Worm (Caenorhabditis elegans): ENCODE results near the gene mig-38.

The mig-38 gene

DNA sequence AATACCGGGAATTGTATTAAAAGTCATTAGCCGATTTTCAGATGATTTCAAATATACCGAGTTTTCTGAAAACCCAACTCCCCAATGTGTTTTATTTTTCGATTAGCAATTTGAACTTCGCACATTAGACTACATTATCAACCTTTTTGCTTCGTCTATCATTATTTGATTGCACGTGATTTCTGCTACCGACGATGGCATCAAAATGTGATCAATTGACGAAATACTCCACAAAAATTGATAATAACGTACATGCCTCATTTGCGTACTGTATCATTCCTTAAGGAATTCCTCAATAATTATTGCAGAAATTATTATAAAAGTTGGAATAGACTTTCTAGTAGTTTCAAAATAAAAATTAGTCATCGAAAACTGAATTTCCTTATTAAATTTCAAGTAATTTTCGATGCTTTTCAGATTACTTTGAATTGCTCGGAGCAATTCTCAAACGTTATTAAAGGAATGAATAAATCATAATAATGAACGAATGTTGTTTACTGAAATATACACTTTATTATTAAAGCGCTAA is 29.8 kb downstream of the mig-38 start:
- TF ChIP-seq unc-62 (GFP tag; optimal IDR thresholded peaks at IDR 0.05): no peak

DNA sequence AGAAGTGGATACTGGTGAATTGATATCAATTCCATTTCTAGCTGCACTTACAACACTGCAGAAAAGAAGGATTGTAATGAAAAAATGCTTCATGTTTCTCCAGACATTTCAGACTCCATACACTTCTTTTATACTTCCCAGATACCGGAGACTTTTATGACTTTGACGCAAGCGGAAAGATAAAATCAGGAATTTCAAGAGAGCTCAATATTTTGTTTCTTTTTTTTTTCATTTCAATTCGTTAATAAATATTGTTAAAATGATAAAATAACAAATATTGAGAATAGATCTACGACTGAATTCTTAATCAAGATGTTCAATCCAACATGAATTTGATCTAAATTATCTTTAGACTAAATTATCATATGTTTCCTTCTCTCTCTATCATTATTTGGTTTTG is 31.4 kb downstream of the mig-38 start, which contains the start of gene lys-5:
lys-5 (minus strand) TSS at position 101 of the 400 bp plus-strand sequence.
- no peak for TF ChIP-seq unc-62 (GFP tag; optimal IDR thresholded peaks at IDR 0.05)

DNA sequence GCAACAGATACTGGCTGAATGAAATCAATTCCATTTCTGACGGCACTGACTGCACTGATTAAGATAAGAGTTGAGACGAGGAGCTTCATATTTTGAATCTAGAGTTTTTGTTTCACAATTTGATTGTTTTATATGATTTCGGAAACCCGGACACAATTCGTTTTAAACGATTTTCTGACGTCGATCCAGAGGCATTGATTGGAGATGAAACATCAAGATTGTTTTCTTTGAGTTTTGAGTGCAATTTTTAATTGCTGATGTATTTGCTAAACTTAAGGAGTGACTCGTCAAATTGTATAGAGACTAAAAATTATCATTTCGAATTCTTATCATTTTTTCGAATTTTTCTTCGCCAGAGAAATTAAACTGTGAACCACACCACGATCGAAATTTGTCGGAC is 33.8 kb downstream of the mig-38 start, which contains the start of gene lys-6:
lys-6 (minus strand) TSS at position 101 of the 400 bp plus-strand sequence.
- TF ChIP-seq unc-62 (GFP tag; optimal IDR thresholded peaks at IDR 0.05): no peak

DNA sequence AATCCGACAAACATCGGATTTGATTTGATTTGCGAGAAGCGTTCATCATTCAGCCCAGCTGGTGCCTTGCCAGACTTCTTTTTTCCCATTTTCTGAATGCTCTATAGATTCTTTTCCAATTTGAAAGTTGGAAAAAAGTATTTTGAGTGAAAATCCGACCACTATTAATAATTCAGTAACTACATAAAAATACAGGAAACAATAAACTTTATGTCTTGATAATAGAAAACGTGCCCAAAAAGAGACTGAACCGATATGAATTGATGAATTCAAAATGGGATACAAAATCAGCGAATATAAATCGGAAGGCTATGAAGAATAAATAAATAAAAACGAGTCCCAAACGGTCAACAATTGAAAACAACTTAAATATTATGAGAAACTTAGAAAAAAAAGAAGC is 37.7 kb downstream of the mig-38 start, which contains the start of gene F58B3.4:
F58B3.4 (minus strand) TSS at position 101 of the 400 bp plus-strand sequence.
- no peak for TF ChIP-seq unc-62 (GFP tag; optimal IDR thresholded peaks at IDR 0.05)

DNA sequence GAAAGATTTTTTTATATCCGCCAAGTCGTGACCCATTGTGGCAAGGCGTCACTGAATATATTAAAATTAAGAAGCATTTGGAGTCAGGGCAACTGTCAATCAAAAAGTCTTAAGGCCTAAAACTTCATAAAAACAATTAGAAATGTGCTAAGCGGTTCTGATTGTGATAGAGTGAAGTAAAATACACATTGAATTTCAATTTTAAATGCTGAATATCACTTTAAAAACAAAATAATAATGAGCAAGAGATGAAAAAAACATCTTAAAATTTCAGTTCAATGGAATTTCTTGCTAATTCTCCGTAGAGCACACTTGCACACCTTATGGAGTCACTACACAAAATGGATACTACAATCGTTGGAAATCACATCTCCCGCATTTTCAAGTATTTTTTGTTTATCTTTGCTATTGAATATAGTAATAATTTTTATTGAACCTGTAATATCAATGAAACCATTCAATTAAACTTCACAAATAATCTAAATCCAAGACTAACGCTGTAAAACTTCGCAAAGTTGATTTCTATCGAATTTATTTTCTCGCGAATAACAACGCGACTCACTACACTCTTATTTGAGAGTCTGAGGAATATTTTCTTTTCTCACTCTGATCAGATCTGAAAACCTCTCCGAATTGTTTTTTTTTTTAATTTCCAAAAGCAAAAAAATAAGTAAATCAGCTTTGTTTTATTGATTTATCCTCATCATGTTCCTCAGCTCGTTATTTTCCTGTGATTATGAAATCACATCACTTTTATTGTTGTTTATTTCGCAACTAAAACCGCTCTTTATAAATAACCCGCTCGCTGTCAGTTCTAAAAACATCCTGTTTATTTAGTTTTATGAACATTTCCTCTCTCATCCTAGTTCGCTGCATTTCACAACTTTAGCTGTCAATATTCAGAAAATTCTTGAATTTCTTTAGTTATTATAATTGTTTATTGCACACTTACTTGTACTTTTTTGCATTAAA is 41.7 kb downstream of the mig-38 start, which contains the start of gene mars-1:
mars-1 (minus strand) TSS at position 51 of the 972 bp plus-strand sequence.
- TF ChIP-seq unc-62 (GFP tag; optimal IDR thresholded peaks at IDR 0.05): no peak

DNA sequence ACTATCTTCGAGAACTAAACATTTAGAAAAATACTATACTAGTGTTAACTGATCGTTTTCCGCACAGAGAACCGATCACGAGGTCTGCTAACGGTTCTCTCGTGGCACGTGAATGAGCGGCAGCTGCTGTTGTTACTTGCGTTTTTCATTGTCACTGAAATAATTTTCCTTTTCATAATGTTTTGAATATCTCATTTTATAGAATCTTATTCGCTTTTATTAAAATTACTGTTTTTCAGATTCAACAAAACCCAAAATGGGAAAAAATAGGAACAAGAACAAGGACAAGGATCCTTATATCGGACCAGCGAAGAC is 42.3 kb downstream of the mig-38 start, which contains the start of gene F58B3.6:
F58B3.6 (plus strand) TSS at position 240 of the 315 bp plus-strand sequence.
- no peak for TF ChIP-seq unc-62 (GFP tag; optimal IDR thresholded peaks at IDR 0.05)

DNA sequence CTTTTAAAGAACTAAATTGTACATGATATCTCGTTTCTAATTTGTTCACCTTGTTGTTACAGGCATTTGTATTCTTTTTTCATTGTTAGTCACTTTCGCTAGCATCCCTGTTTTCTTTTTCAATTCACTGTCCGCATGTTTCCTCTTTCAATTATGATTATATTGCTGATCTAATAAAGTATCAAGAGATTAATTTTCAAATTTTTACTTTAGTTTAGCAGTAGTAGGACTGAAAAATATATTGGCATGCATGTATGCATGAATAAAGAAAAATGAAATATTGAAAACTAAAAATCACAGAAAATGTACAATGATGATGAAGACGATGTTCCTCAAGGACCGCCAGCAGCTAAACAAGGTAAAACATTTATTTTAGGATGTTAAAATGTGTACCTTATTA is 44.0 kb downstream of the mig-38 start, which contains the start of gene rbm-17:
rbm-17 (plus strand) TSS at position 301 of the 400 bp plus-strand sequence.
- no peak for TF ChIP-seq unc-62 (GFP tag; optimal IDR thresholded peaks at IDR 0.05)

DNA sequence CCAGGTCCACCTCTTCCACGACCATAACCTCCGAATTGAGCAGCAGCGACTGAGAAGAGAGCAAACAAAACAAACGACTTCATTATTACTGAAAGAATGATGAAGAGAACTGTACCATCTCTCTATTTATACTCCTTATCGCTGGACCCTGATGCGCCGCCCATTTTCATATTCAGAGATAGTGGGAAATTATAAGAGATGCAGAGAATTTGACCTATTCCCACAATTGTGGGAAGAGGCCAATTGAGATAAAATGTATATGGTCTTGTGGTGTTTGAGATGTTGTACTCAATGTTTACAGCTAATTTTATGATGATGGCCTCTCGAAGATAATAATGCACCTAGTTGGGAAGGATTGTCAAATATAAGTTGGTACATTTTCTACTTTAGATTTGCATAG is 46.9 kb downstream of the mig-38 start, which contains the start of gene ttr-50:
ttr-50 (minus strand) TSS at position 101 of the 400 bp plus-strand sequence.
- no peak for TF ChIP-seq unc-62 (GFP tag; optimal IDR thresholded peaks at IDR 0.05)

DNA sequence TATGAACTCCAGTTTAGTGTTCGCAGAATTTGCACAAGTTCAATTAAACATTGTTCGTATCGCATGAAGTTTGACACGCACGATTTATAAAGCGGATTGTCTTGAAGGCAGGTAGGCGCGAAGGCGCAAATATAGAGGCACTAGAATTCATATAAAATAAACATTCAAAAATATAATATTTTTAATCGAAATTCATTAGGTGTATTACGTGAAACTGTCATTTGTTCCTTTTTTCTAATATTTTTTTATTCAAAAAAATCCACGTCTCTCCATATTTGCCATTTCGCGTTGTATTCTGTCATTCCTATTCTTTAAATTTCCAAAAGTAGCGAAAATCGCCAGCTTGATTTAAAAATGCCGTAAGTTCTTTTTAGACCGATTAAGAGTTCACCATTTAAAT is 47.8 kb downstream of the mig-38 start, which contains the start of gene ZK809.1:
ZK809.1 (plus strand) TSS at position 301 of the 400 bp plus-strand sequence.
- TF ChIP-seq unc-62 (GFP tag; optimal IDR thresholded peaks at IDR 0.05): no peak

DNA sequence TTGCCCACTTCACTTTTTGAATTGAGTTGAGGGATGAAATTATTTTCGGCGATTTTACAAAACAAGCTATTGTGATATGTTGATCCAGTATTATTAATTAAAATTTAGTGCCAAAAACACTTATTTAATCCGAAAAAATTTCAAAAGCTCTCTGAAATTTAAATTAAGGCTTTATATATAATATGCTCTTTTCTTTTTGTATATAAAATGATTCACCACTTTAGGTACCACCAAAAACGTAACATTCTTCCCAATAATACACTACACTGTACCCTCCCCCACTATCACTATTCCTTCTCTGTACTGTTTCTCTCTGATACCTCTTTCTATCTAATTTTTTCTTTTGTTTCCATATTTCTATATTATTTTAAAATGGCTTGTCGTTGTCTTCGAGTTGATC is 49.8 kb downstream of the mig-38 start, which contains the start of gene prx-2:
prx-2 (plus strand) TSS at position 301 of the 400 bp plus-strand sequence.
- TF ChIP-seq unc-62 (GFP tag; optimal IDR thresholded peaks at IDR 0.05): no peak

DNA sequence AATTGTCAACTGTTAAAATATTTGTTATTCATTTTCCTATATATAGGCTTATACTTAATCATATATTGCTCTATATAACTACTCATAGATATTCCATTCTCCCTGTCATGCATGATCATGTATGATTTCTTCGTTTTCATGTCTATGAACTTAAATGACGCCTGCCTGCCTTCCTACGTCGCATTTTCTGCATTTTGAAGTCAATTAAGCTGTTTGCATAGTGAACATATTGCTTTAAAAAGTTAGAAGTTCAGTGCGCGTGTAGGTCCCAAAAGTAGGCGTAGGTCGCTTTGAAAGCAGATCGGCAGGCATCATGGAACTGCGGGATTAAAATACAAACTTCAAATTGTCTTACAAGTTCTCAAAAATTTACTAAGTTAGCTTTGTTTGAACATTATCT is 50.7 kb downstream of the mig-38 start:
- no peak for TF ChIP-seq unc-62 (GFP tag; optimal IDR thresholded peaks at IDR 0.05)

DNA sequence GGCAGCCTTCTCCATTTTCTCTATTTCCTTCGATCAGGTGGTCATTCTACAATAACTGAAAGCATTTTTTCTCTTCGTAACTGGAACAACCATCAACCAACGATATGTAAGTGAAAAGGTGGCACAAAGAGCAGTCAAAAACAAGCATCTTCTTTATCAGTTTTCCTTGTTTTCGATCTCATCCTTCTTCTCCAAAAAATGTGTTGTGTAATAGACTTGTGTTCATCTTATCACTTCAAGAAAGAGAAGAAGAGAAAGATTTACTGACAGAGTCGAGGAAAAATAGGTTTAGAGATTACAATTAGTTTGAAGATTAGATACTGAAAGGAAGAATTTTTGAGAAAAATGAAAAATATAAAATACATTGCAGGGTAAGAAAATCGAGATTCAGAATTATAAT is 51.3 kb downstream of the mig-38 start:
- TF ChIP-seq unc-62 (GFP tag; optimal IDR thresholded peaks at IDR 0.05): no peak

DNA sequence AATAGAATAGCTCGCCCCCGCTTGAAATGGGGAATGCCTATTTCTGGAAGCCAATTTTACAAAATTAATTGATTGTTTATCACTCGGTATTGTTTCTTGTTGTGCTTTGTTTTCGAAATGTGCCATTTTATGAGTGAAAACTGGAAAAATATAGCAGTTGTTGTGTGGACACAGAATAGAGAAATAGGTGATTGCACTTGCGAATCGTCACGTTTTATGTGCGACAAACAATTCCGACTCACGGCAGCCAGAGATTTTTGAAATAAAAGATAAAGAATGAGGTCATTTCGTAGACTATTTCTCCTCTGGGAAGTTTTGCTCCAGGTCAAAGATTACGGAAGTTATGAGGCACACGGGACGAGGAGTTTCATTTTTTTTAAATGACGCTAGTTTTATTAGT is 52.9 kb downstream of the mig-38 start:
- no peak for TF ChIP-seq unc-62 (GFP tag; optimal IDR thresholded peaks at IDR 0.05)

DNA sequence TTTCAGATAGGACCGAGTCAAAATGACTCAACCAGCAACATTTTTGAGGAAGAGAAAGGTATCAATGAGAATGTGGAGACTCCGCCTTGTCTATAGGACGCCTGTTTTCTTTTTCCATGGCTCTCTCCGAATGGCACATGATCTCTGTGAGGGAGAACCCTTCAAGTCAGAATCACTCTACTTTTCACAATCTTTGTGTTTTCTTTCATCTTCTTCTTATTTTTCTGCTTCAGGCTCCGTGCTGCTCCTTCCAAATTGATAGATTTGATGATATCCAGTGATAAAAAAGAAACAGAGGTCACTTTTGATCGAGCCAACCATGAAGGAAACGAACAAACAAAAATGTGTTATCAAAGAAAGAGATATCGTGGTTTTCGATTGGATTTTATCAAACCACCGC is 55.0 kb downstream of the mig-38 start, which contains the start of gene ZK809.8:
ZK809.8 (minus strand) TSS at position 34 of the 400 bp plus-strand sequence.
- TF ChIP-seq unc-62 (GFP tag; optimal IDR thresholded peaks at IDR 0.05): no peak

DNA sequence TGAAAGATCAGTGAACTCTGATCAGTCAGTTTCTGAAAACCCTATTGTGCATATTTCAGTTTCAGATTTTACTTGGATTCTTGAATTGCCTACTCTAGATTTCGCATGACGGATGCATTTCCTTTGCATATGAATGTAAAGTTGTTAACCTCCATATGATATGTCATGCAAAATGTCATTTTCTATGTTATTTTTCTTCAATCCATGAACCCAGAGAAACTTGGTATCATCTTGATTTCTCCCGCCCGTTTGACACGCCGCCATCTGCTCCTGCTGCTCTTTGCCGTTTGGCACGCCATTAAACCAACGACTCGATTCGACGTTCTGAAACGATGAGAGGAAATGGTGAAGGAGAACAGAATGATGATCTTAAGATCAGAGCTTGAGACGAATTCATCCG is 56.3 kb downstream of the mig-38 start:
- TF ChIP-seq unc-62 (GFP tag; optimal IDR thresholded peaks at IDR 0.05): no peak
